Fruit fly (Drosophila melanogaster): ENCODE measurements around the gene CG46339.

CG46339 gene

dm6 chr3R:26988412-26988981 lies 72.9 kb downstream of the CG46339 start, which contains the start of gene CG31075 (continued):
- TF ChIP-seq ab (GFP tag; optimal IDR thresholded peaks at IDR 0.05) (no peak), CG1832 (GFP tag; optimal IDR thresholded peaks at IDR 0.05) (no peak), CG7987 (GFP tag; optimal IDR thresholded peaks at IDR 0.05) (no peak), CG31441 (GFP tag; IDR thresholded peaks at IDR 0.05) (0 out of 2 replicates have a peak, but pooled peaks have one; percentile 11), zen2 (GFP tag; IDR thresholded peaks at IDR 0.05; ENCODE audit: partially characterized antibody) (no peak), toy (GFP tag; IDR thresholded peaks at IDR 0.05) (no peak), Meics (GFP tag; optimal IDR thresholded peaks at IDR 0.05) (peak; percentile 61), nerfin-2 (GFP tag; IDR thresholded peaks at IDR 0.05; ENCODE audit: partially characterized antibody) (no peak), Taf1 (GFP tag; IDR thresholded peaks at IDR 0.05) (no peak), insv (GFP tag; optimal IDR thresholded peaks at IDR 0.05) (no peak), Nf-YC (tag; optimal IDR thresholded peaks at IDR 0.05) (no peak), CG7839 (tag; optimal IDR thresholded peaks at IDR 0.05) (peak; percentile 69), CG43689 (GFP tag; IDR thresholded peaks at IDR 0.05) (peak; percentile 30; the same call in 1 of the 2 replicates), CG12299 (tag; optimal IDR thresholded peaks at IDR 0.05) (no peak), ftz-f1 (GFP tag; optimal IDR thresholded peaks at IDR 0.05) (no peak), danr (GFP tag; IDR thresholded peaks at IDR 0.05) (no peak), chm (GFP tag; IDR thresholded peaks at IDR 0.05) (no peak; the same call in 1 of the 2 replicates), CG8388 (GFP tag; optimal IDR thresholded peaks at IDR 0.05) (no peak), sim (GFP tag; IDR thresholded peaks at IDR 0.05) (no peak), CG2678 (tag; optimal IDR thresholded peaks at IDR 0.05) (peak; percentile 60), Mad (GFP tag; optimal IDR thresholded peaks at IDR 0.05) (no peak), Hmx (GFP tag; optimal IDR thresholded peaks at IDR 0.05) (no peak), CG3838 (GFP tag; optimal IDR thresholded peaks at IDR 0.05) (no peak), Mes4 (GFP tag; optimal IDR thresholded peaks at IDR 0.05) (no peak), Abd-B (GFP tag; optimal IDR thresholded peaks at IDR 0.05) (no peak), Blimp-1 (GFP tag; optimal IDR thresholded peaks at IDR 0.05) (peak; percentile 26), fu2 (GFP tag; optimal IDR thresholded peaks at IDR 0.05) (no peak), B-H2 (GFP tag; optimal IDR thresholded peaks at IDR 0.05) (peak; percentile 37), PHDP (tag; optimal IDR thresholded peaks at IDR 0.05) (peak; percentile 40), da (GFP tag; optimal IDR thresholded peaks at IDR 0.05) (no peak), CG31388 (GFP tag; optimal IDR thresholded peaks at IDR 0.05) (no peak), CG13123 (GFP tag; optimal IDR thresholded peaks at IDR 0.05) (no peak), lmd (GFP tag; IDR thresholded peaks at IDR 0.05) (peak; percentile 26; the same call in 1 of the 2 replicates), Dbx (GFP tag; IDR thresholded peaks at IDR 0.05) (peak; percentile 91), Dad (GFP tag; optimal IDR thresholded peaks at IDR 0.05) (no peak), pho (GFP tag; optimal IDR thresholded peaks at IDR 0.05) (no peak), CG6854 (GFP tag; optimal IDR thresholded peaks at IDR 0.05) (peak; percentile 24), maf-S (GFP tag; optimal IDR thresholded peaks at IDR 0.05) (no peak), Asciz (GFP tag; optimal IDR thresholded peaks at IDR 0.05) (no peak), lov (optimal IDR thresholded peaks at IDR 0.05) (no peak), lov (GFP tag; IDR thresholded peaks at IDR 0.05) (no peak), CG4404 (GFP tag; IDR thresholded peaks at IDR 0.05) (no peak), sd (tag; optimal IDR thresholded peaks at IDR 0.05) (no peak), gro (GFP tag; optimal IDR thresholded peaks at IDR 0.05) (no peak), CG18476 (GFP tag; optimal IDR thresholded peaks at IDR 0.05) (peak; percentile 52), Ravus (GFP tag; IDR thresholded peaks at IDR 0.05) (peak; percentile 20), Vsx1 (GFP tag; optimal IDR thresholded peaks at IDR 0.05) (no peak), CG6175 (GFP tag; IDR thresholded peaks at IDR 0.05) (no peak), Rfx (GFP tag; IDR thresholded peaks at IDR 0.05) (peak; percentile 83), CG32532 (GFP tag; IDR thresholded peaks at IDR 0.05) (peak; percentile 83), fd64A (GFP tag; optimal IDR thresholded peaks at IDR 0.05) (no peak), Bteb2 (GFP tag; optimal IDR thresholded peaks at IDR 0.05) (no peak)
